Fruit fly (Drosophila melanogaster): ENCODE data around the gene Acbp4.

The Acbp4 gene

dm6 chr3L:7133699-7134655 is 5.9 kb upstream of the Acbp4 start, which contains the start of gene melt:
Gene melt (plus strand): TSS chr3L:7134516.
- TF ChIP-seq CG14655 (GFP tag; optimal IDR thresholded peaks at IDR 0.05) (peak; percentile 93), EcR (GFP tag; optimal IDR thresholded peaks at IDR 0.05) (no peak), CG32121 (GFP tag; IDR thresholded peaks at IDR 0.05) (peak; percentile 69), CG17806 (tag; optimal IDR thresholded peaks at IDR 0.05) (peak; percentile 72), CG9948 (tag; optimal IDR thresholded peaks at IDR 0.05) (peak; percentile 81), CG34367 (tag; optimal IDR thresholded peaks at IDR 0.05) (peak; percentile 73), fd96Ca (GFP tag; IDR thresholded peaks at IDR 0.05) (peak; percentile 75), Ets98B (GFP tag; IDR thresholded peaks at IDR 0.05) (peak; percentile 54), CG8159 (tag; optimal IDR thresholded peaks at IDR 0.05) (peak; percentile 87), D1 (tag; optimal IDR thresholded peaks at IDR 0.05) (peak; percentile 73), CG10348 (GFP tag; IDR thresholded peaks at IDR 0.05) (peak; percentile 12; the same call in 1 of the 2 replicates), CG15710 (tag; optimal IDR thresholded peaks at IDR 0.05) (peak; percentile 81), Snoo (tag; optimal IDR thresholded peaks at IDR 0.05) (peak; percentile 87), CG12605 (GFP tag; IDR thresholded peaks at IDR 0.05) (no peak; the same call in 1 of the 2 replicates), CG13204 (GFP tag; optimal IDR thresholded peaks at IDR 0.05) (peak; percentile 38), Pif1B (GFP tag; optimal IDR thresholded peaks at IDR 0.05) (peak; percentile 89), rn (GFP tag; IDR thresholded peaks at IDR 0.05) (no peak), CG8301 (tag; optimal IDR thresholded peaks at IDR 0.05) (peak; percentile 90), gl (tag; optimal IDR thresholded peaks at IDR 0.05) (no peak), CG4496 (GFP tag; IDR thresholded peaks at IDR 0.05) (peak; percentile 75), Pif1A (GFP tag; optimal IDR thresholded peaks at IDR 0.05) (peak; percentile 91)

- no peak for TF ChIP-seq CG17806 (tag; optimal IDR thresholded peaks at IDR 0.05)
These were observed 4.5 kb upstream of the Acbp4 start for dm6 chr3L:7132593-7132992.

- TF ChIP-seq CG32121 (GFP tag; IDR thresholded peaks at IDR 0.05) (no peak), CG14655 (GFP tag; optimal IDR thresholded peaks at IDR 0.05) (no peak), CG8301 (tag; optimal IDR thresholded peaks at IDR 0.05) (no peak), Pif1A (GFP tag; optimal IDR thresholded peaks at IDR 0.05) (no peak), CG12605 (GFP tag; IDR thresholded peaks at IDR 0.05) (no peak), CG34367 (tag; optimal IDR thresholded peaks at IDR 0.05) (no peak), EcR (GFP tag; optimal IDR thresholded peaks at IDR 0.05) (no peak), Snoo (tag; optimal IDR thresholded peaks at IDR 0.05) (no peak), CG4496 (GFP tag; IDR thresholded peaks at IDR 0.05) (no peak), CG17806 (tag; optimal IDR thresholded peaks at IDR 0.05) (no peak)
These were observed 3.5 kb upstream of the Acbp4 start, which contains the start of gene Acbp2 for dm6 chr3L:7131447-7131983. Gene Acbp2 (plus strand): TSS chr3L:7131863.

dm6 chr3L:7130574-7130973 is 2.5 kb upstream of the Acbp4 start, which contains the start of gene Acbp3:
Gene Acbp3 (plus strand): TSS chr3L:7130874.
- TF ChIP-seq CG4496 (GFP tag; IDR thresholded peaks at IDR 0.05) (no peak), CG15710 (tag; optimal IDR thresholded peaks at IDR 0.05) (no peak), CG8301 (tag; optimal IDR thresholded peaks at IDR 0.05) (no peak), CG10348 (GFP tag; IDR thresholded peaks at IDR 0.05) (no peak), CG14655 (GFP tag; optimal IDR thresholded peaks at IDR 0.05) (no peak), CG13204 (GFP tag; optimal IDR thresholded peaks at IDR 0.05) (no peak), D1 (tag; optimal IDR thresholded peaks at IDR 0.05) (no peak), fd96Ca (GFP tag; IDR thresholded peaks at IDR 0.05) (no peak), rn (GFP tag; IDR thresholded peaks at IDR 0.05) (no peak), CG32121 (GFP tag; IDR thresholded peaks at IDR 0.05) (no peak), CG17806 (tag; optimal IDR thresholded peaks at IDR 0.05) (no peak), Ets98B (GFP tag; IDR thresholded peaks at IDR 0.05) (no peak), CG12605 (GFP tag; IDR thresholded peaks at IDR 0.05) (no peak), gl (tag; optimal IDR thresholded peaks at IDR 0.05) (no peak), CG34367 (tag; optimal IDR thresholded peaks at IDR 0.05) (no peak), Pif1B (GFP tag; optimal IDR thresholded peaks at IDR 0.05) (no peak), EcR (GFP tag; optimal IDR thresholded peaks at IDR 0.05) (no peak), Pif1A (GFP tag; optimal IDR thresholded peaks at IDR 0.05) (no peak)

- TF ChIP-seq rn (GFP tag; IDR thresholded peaks at IDR 0.05) (no peak), CG32121 (GFP tag; IDR thresholded peaks at IDR 0.05) (no peak), gl (tag; optimal IDR thresholded peaks at IDR 0.05) (no peak), CG17806 (tag; optimal IDR thresholded peaks at IDR 0.05) (no peak)
These were observed 2.6 kb downstream of the Acbp4 start, which contains the start of the genes msl-3 and BBS1 for dm6 chr3L:7125289-7125955. Gene msl-3 (minus strand): TSS chr3L:7125533. Gene BBS1 (plus strand): TSS chr3L:7125905.

dm6 chr3L:7122136-7122535 is 5.9 kb downstream of the Acbp4 start:
- no peak for TF ChIP-seq CG15710 (tag; optimal IDR thresholded peaks at IDR 0.05)
- TF ChIP-seq CG12605 (GFP tag; IDR thresholded peaks at IDR 0.05) = no peak
- TF ChIP-seq CG14655 (GFP tag; optimal IDR thresholded peaks at IDR 0.05) = no peak
- no peak for TF ChIP-seq CG4496 (GFP tag; IDR thresholded peaks at IDR 0.05)
